Fruit fly (Drosophila melanogaster) whole organism, embryonic: ENCODE data around the gene Sik2.

Source experiments
- ATbp ChIP-seq: fragments of 200-800 bp; sonication (Bioruptor generic); optimal IDR thresholded peaks from 2 replicates; lab custom pipeline; 2017; ENCODE audit warnings: missing biosample characterization, mild to moderate bottlenecking, missing genetic modification characterization, missing genetic modification reagents
- Aef1 ChIP-seq: fragments of 200-800 bp; sonication (Bioruptor generic); IDR thresholded peaks from 3 replicates; pipeline ENCODE4 v1.3.6; 2022; ENCODE audit warnings: missing biosample characterization, missing genetic modification characterization
- Atf-2 ChIP-seq: fragments of 200-800 bp; sonication (Bioruptor generic); optimal IDR thresholded peaks from 2 replicates; lab custom pipeline; 2016; ENCODE audit warnings: missing biosample characterization, missing genetic modification characterization
- Bdp1 ChIP-seq: fragments of 200-800 bp; sonication (Bioruptor generic); optimal IDR thresholded peaks from 3 replicates; lab custom pipeline; 2016; ENCODE audit warnings: missing biosample characterization, missing genetic modification characterization
- CG10209 ChIP-seq: fragments of 200-800 bp; sonication (Bioruptor generic); optimal IDR thresholded peaks from 3 replicates; lab custom pipeline; 2017; ENCODE audit warnings: missing biosample characterization, mild to moderate bottlenecking, missing genetic modification characterization, missing genetic modification reagents
- CG10462 ChIP-seq: fragments of 200-800 bp; sonication (Bioruptor generic); optimal IDR thresholded peaks from 2 replicates; lab custom pipeline; 2016; ENCODE audit warnings: missing biosample characterization, missing genetic modification characterization
- CG11247 ChIP-seq: fragments of 200-800 bp; sonication (Bioruptor generic); IDR thresholded peaks from 2 replicates; pipeline ENCODE4 v1.3.6; 2022; ENCODE audit warnings: missing biosample characterization, missing genetic modification characterization
- CG11456 ChIP-seq: fragments of 200-800 bp; sonication (Bioruptor generic); IDR thresholded peaks from 3 replicates; pipeline ENCODE4 v1.3.6; 2022; ENCODE audit warnings: missing biosample characterization, missing genetic modification characterization
- CG12071 ChIP-seq: fragments of 200-800 bp; sonication (Bioruptor generic); optimal IDR thresholded peaks from 3 replicates; lab custom pipeline; 2018; ENCODE audit warnings: missing biosample characterization, mild to moderate bottlenecking, missing genetic modification characterization
- CG13424 ChIP-seq: fragments of 200-800 bp; sonication (Bioruptor generic); optimal IDR thresholded peaks from 2 replicates; lab custom pipeline; 2019; ENCODE audit warnings: missing biosample characterization, mild to moderate bottlenecking, missing genetic modification characterization, moderate library complexity
- CG13624 ChIP-seq: fragments of 200-800 bp; sonication (Bioruptor generic); optimal IDR thresholded peaks from 2 replicates; lab custom pipeline; 2016; ENCODE audit warnings: missing biosample characterization, missing genetic modification characterization
- CG16863 ChIP-seq: fragments of 200-800 bp; sonication (Bioruptor generic); optimal IDR thresholded peaks from 3 replicates; lab custom pipeline; 2016; ENCODE audit warnings: missing biosample characterization, missing genetic modification characterization
- CG17568 ChIP-seq: fragments of 200-800 bp; sonication (Bioruptor generic); optimal IDR thresholded peaks from 2 replicates; lab custom pipeline; 2018; ENCODE audit warnings: missing biosample characterization, mild to moderate bottlenecking, missing genetic modification characterization, moderate library complexity
- CG17802 ChIP-seq: fragments of 200-800 bp; sonication (Bioruptor generic); optimal IDR thresholded peaks from 2 replicates; lab custom pipeline; 2018; ENCODE audit warnings: missing biosample characterization, mild to moderate bottlenecking, missing genetic modification characterization, moderate library complexity
- CG2678 ChIP-seq: fragments of 200-800 bp; sonication (Bioruptor generic); optimal IDR thresholded peaks from 3 replicates; lab custom pipeline; 2019; ENCODE audit warnings: missing biosample characterization, mild to moderate bottlenecking, missing genetic modification characterization, moderate library complexity
- CG31388 ChIP-seq: fragments of 200-800 bp; sonication (Bioruptor generic); optimal IDR thresholded peaks from 2 replicates; lab custom pipeline; 2016; ENCODE audit warnings: missing biosample characterization, missing genetic modification characterization
- CG3163 ChIP-seq: fragments of 200-800 bp; sonication (Bioruptor generic); optimal IDR thresholded peaks from 3 replicates; lab custom pipeline; 2016; ENCODE audit warnings: missing biosample characterization, missing genetic modification characterization
- CG43689 ChIP-seq: fragments of 200-800 bp; sonication (Bioruptor generic); IDR thresholded peaks from 2 replicates; pipeline ENCODE4 v1.3.6; 2022; ENCODE audit warnings: missing biosample characterization, missing genetic modification characterization
- CG8089 ChIP-seq: fragments of 200-800 bp; sonication (Bioruptor generic); optimal IDR thresholded peaks from 3 replicates; lab custom pipeline; 2016; ENCODE audit warnings: missing biosample characterization, missing genetic modification characterization
- CG9932 ChIP-seq: fragments of 200-800 bp; sonication (Bioruptor generic); IDR thresholded peaks from 2 replicates; pipeline ENCODE4 v1.3.6; 2022; ENCODE audit warnings: missing biosample characterization, missing genetic modification characterization
- Dek ChIP-seq: fragments of 200-800 bp; sonication (Bioruptor generic); optimal IDR thresholded peaks from 3 replicates; lab custom pipeline; 2019; ENCODE audit warnings: missing biosample characterization, mild to moderate bottlenecking, missing genetic modification characterization, moderate library complexity
- Gsc ChIP-seq: fragments of 200-800 bp; sonication (Bioruptor generic); IDR thresholded peaks from 2 replicates; pipeline ENCODE4 v1.3.6; 2022; ENCODE audit warnings: missing biosample characterization, missing genetic modification characterization
- HmgD ChIP-seq: fragments of 200-800 bp; sonication (Bioruptor generic); optimal IDR thresholded peaks from 3 replicates; lab custom pipeline; 2016; ENCODE audit warnings: missing biosample characterization, missing genetic modification characterization
- Hmx ChIP-seq: fragments of 200-800 bp; sonication (Bioruptor generic); optimal IDR thresholded peaks from 2 replicates; lab custom pipeline; 2016; ENCODE audit warnings: missing biosample characterization, missing genetic modification characterization
- Med ChIP-seq: fragments of 200-800 bp; sonication (Bioruptor generic); peaks from one replicate; lab custom pipeline; 2016; ENCODE audit warnings: missing biosample characterization, missing genetic modification characterization, mild to moderate bottlenecking, inconsistent platforms, moderate library complexity
- Myb ChIP-seq: fragments of 200-800 bp; sonication (Bioruptor generic); optimal IDR thresholded peaks from 2 replicates; lab custom pipeline; 2016; ENCODE audit warnings: missing biosample characterization, missing genetic modification characterization
- Nf-YC ChIP-seq: fragments of 200-800 bp; optimal IDR thresholded peaks from 3 replicates; lab custom pipeline; 2019; ENCODE audit warnings: missing biosample characterization, mild to moderate bottlenecking, missing genetic modification characterization, moderate library complexity
- NfI ChIP-seq: fragments of 200-800 bp; sonication (Bioruptor generic); optimal IDR thresholded peaks from 3 replicates; lab custom pipeline; 2018; ENCODE audit warnings: missing biosample characterization, mild to moderate bottlenecking, missing genetic modification characterization, moderate library complexity
- Rfx ChIP-seq: fragments of 200-800 bp; sonication (Bioruptor generic); IDR thresholded peaks from 2 replicates; pipeline ENCODE4 v1.3.6; 2022; ENCODE audit warnings: missing biosample characterization, missing genetic modification characterization
- Side ChIP-seq: fragments of 200-800 bp; sonication (Bioruptor generic); optimal IDR thresholded peaks from 2 replicates; lab custom pipeline; 2016; ENCODE audit warnings: missing biosample characterization, missing genetic modification characterization
- Six4 ChIP-seq: fragments of 200-800 bp; sonication (Bioruptor generic); optimal IDR thresholded peaks from 2 replicates; lab custom pipeline; 2016; ENCODE audit warnings: missing biosample characterization, missing genetic modification characterization
- Spps ChIP-seq: fragments of 200-800 bp; sonication (Bioruptor generic); optimal IDR thresholded peaks from 2 replicates; lab custom pipeline; 2018; ENCODE audit warnings: missing biosample characterization, mild to moderate bottlenecking, missing genetic modification characterization
- bbx ChIP-seq: fragments of 200-800 bp; sonication (Bioruptor generic); IDR thresholded peaks from 2 replicates; pipeline ENCODE4 v1.3.6; 2022; ENCODE audit warnings: missing biosample characterization, missing genetic modification characterization; ENCODE audit not compliant: partially characterized antibody
- bowl ChIP-seq: fragments of 200-800 bp; sonication (Bioruptor generic); IDR thresholded peaks from 2 replicates; pipeline ENCODE4 v1.3.6; 2022; ENCODE audit warnings: missing biosample characterization, missing genetic modification characterization
- dmrt99B ChIP-seq: fragments of 200-800 bp; sonication (Bioruptor generic); optimal IDR thresholded peaks from 2 replicates; lab custom pipeline; 2018; ENCODE audit warnings: missing biosample characterization, mild to moderate bottlenecking, missing genetic modification characterization, moderate library complexity
- fu2 ChIP-seq: fragments of 200-800 bp; sonication (Bioruptor generic); optimal IDR thresholded peaks from 2 replicates; lab custom pipeline; 2016; ENCODE audit warnings: missing biosample characterization, missing genetic modification characterization
- gem ChIP-seq: fragments of 200-800 bp; sonication (Bioruptor generic); optimal IDR thresholded peaks from 2 replicates; lab custom pipeline; 2019; ENCODE audit warnings: missing biosample characterization, mild to moderate bottlenecking, missing genetic modification characterization, moderate library complexity
- her ChIP-seq: fragments of 200-800 bp; sonication (Bioruptor generic); optimal IDR thresholded peaks from 2 replicates; lab custom pipeline; 2016; ENCODE audit warnings: missing biosample characterization, missing genetic modification characterization
- jigr1 ChIP-seq: fragments of 200-800 bp; sonication (Bioruptor generic); IDR thresholded peaks from 3 replicates; pipeline ENCODE4 v1.3.6; 2022; ENCODE audit warnings: missing biosample characterization, missing genetic modification characterization
- nerfin-1 ChIP-seq: fragments of 200-800 bp; sonication (Bioruptor generic); optimal IDR thresholded peaks from 3 replicates; lab custom pipeline; 2019; ENCODE audit warnings: missing biosample characterization, mild to moderate bottlenecking, missing genetic modification characterization, moderate library complexity
- nerfin-2 ChIP-seq: fragments of 200-800 bp; sonication (Bioruptor generic); IDR thresholded peaks from 2 replicates; pipeline ENCODE4 v1.3.6; 2022; ENCODE audit warnings: missing biosample characterization, missing genetic modification characterization; ENCODE audit not compliant: partially characterized antibody
- nmo ChIP-seq: fragments of 200-800 bp; sonication (Bioruptor generic); optimal IDR thresholded peaks from 2 replicates; lab custom pipeline; 2018; ENCODE audit warnings: missing biosample characterization, mild to moderate bottlenecking, missing genetic modification characterization, moderate library complexity
- pzg ChIP-seq: fragments of 200-800 bp; sonication (Bioruptor generic); optimal IDR thresholded peaks from 3 replicates; lab custom pipeline; 2018; ENCODE audit warnings: missing biosample characterization, mild to moderate bottlenecking, missing genetic modification characterization, moderate library complexity
- ro ChIP-seq: fragments of 200-800 bp; sonication (Bioruptor generic); IDR thresholded peaks from 2 replicates; pipeline ENCODE4 v1.3.6; 2022; ENCODE audit warnings: missing biosample characterization, missing genetic modification characterization
- slou ChIP-seq: fragments of 200-800 bp; sonication (Bioruptor generic); optimal IDR thresholded peaks from 3 replicates; lab custom pipeline; 2016; ENCODE audit warnings: missing biosample characterization, missing genetic modification characterization
- sr ChIP-seq: fragments of 200-800 bp; sonication (Bioruptor generic); IDR thresholded peaks from 3 replicates; pipeline ENCODE4 v1.3.6; 2022; ENCODE audit warnings: missing biosample characterization, missing genetic modification characterization
- stwl ChIP-seq: fragments of 200-800 bp; sonication (Bioruptor generic); optimal IDR thresholded peaks from 3 replicates; lab custom pipeline; 2018; ENCODE audit warnings: missing biosample characterization, mild to moderate bottlenecking, missing genetic modification characterization, moderate library complexity
- tap ChIP-seq: fragments of 200-800 bp; optimal IDR thresholded peaks from 3 replicates; lab custom pipeline; 2019; ENCODE audit warnings: missing biosample characterization, mild to moderate bottlenecking, missing genetic modification characterization, moderate library complexity
- wor ChIP-seq: fragments of 200-800 bp; sonication (Bioruptor generic); IDR thresholded peaks from 2 replicates; pipeline ENCODE4 v1.3.6; 2022; ENCODE audit warnings: missing biosample characterization, missing genetic modification characterization

Gene Sik2

dm6 chrX:2011288-2012120, 50.2 kb downstream of the Sik2 start (continued):
- TF ChIP-seq tap (tag; lab: Kevin White, UChicago) = no peak
- no peak for TF ChIP-seq nerfin-2 (GFP tag; lab: Robert Waterston, UW)
- peak; percentile 27 for TF ChIP-seq ATbp (GFP tag; lab: Kevin White, UChicago)
- no peak for TF ChIP-seq Six4 (GFP tag; lab: Kevin White, UChicago)
- TF ChIP-seq pzg = no peak
- no peak for TF ChIP-seq Side
- TF ChIP-seq Aef1 (GFP tag; lab: Robert Waterston, UW) = peak; percentile 72
- TF ChIP-seq CG13624 (GFP tag; lab: Kevin White, UChicago) = no peak
- TF ChIP-seq CG12071 (GFP tag; lab: Kevin White, UChicago) = no peak
- TF ChIP-seq gem (tag; lab: Kevin White, UChicago) = peak; percentile 74
- TF ChIP-seq wor (GFP tag; lab: Robert Waterston, UW) = peak; percentile 44; the same call in 1 of the 2 replicates
- no peak for TF ChIP-seq jigr1 (GFP tag; lab: Robert Waterston, UW)
- TF ChIP-seq CG9932 (GFP tag; lab: Robert Waterston, UW) = peak; percentile 51
- no peak for TF ChIP-seq CG31388 (GFP tag; lab: Kevin White, UChicago)
- no peak for TF ChIP-seq CG3163 (GFP tag; lab: Kevin White, UChicago)
- peak; percentile 54; the same call in 1 of the 3 replicates for TF ChIP-seq CG11456 (GFP tag; lab: Robert Waterston, UW)
- peak; percentile 58 for TF ChIP-seq dmrt99B (tag; lab: Kevin White, UChicago)
- TF ChIP-seq CG11247 (GFP tag; lab: Robert Waterston, UW) = peak; percentile 62
- TF ChIP-seq CG2678 (tag; lab: Kevin White, UChicago) = peak; percentile 64
- peak; percentile 46; the same call in 1 of the 2 replicates for TF ChIP-seq Gsc
- TF ChIP-seq Nf-YC (tag; lab: Kevin White, UChicago) = no peak
- peak; percentile 25 for TF ChIP-seq CG13424 (tag; lab: Kevin White, UChicago)
- TF ChIP-seq CG16863 = no peak
- peak; percentile 50 for TF ChIP-seq slou (GFP tag; lab: Kevin White, UChicago)
- peak; percentile 42 for TF ChIP-seq NfI (GFP tag; lab: Kevin White, UChicago)
- TF ChIP-seq sr (GFP tag; lab: Robert Waterston, UW) = 0 out of 3 replicates have a peak, but pooled peaks have one; percentile 2
- no peak for TF ChIP-seq Bdp1 (GFP tag; lab: Kevin White, UChicago)
- no peak for TF ChIP-seq nerfin-1
- TF ChIP-seq stwl (tag; lab: Kevin White, UChicago) = no peak
- no peak for TF ChIP-seq Spps (tag; lab: Kevin White, UChicago)
- peak; percentile 35 for TF ChIP-seq CG10209 (GFP tag; lab: Kevin White, UChicago)
- no peak for TF ChIP-seq her
- TF ChIP-seq Med (GFP tag; lab: Kevin White, UChicago) = peak; percentile 71
- TF ChIP-seq CG43689 (GFP tag; lab: Robert Waterston, UW) = peak; percentile 35; the same call in 1 of the 2 replicates
- TF ChIP-seq Myb = no peak
- no peak for TF ChIP-seq CG17802
- no peak for TF ChIP-seq Atf-2 (GFP tag; lab: Kevin White, UChicago)
- peak; percentile 71 for TF ChIP-seq Rfx (GFP tag; lab: Robert Waterston, UW)
- no peak for TF ChIP-seq ro (GFP tag; lab: Robert Waterston, UW)
- no peak for TF ChIP-seq fu2
- no peak for TF ChIP-seq Hmx (GFP tag; lab: Kevin White, UChicago)
- no peak for TF ChIP-seq CG17568 (GFP tag; lab: Kevin White, UChicago)
- TF ChIP-seq bbx (GFP tag; lab: Robert Waterston, UW) = no peak
- TF ChIP-seq nmo = peak; percentile 50
- TF ChIP-seq Dek = peak; percentile 40
- TF ChIP-seq CG8089 (GFP tag; lab: Kevin White, UChicago) = no peak
- no peak for TF ChIP-seq CG10462 (GFP tag; lab: Kevin White, UChicago)
- TF ChIP-seq bowl (GFP tag; lab: Robert Waterston, UW) = 0 out of 2 replicates have a peak, but pooled peaks have one; percentile 13
- no peak for TF ChIP-seq HmgD (GFP tag; lab: Kevin White, UChicago)
